Worm (Caenorhabditis elegans) whole organism, mixed stage, embryonic: Measurements from ENCODE around the gene R07G3.7.

ENCODE experiments used
- bed-3 ChIP-seq: fragments of 200-800 bp; sonication (Bioruptor generic); optimal IDR thresholded peaks from 3 replicates; lab custom pipeline; 2018; ENCODE audit warnings: mild to moderate bottlenecking, missing genetic modification characterization, moderate library complexity, missing compliant biosample characterization
- elt-1 ChIP-seq: sonication (generic microtip); optimal IDR thresholded peaks from 2 replicates; lab custom pipeline; 2017; ENCODE audit warnings: missing genetic modification characterization, mild to moderate bottlenecking, missing compliant biosample characterization, antibody characterized with exemption, moderate library complexity, borderline replicate concordance; ENCODE audit not compliant: insufficient read depth
- lsy-2 ChIP-seq: fragments of 150-350 bp; optimal IDR thresholded peaks from 2 replicates; lab custom pipeline; 2014; ENCODE audit warnings: missing biosample characterization, missing genetic modification characterization
- nhr-237 ChIP-seq: fragments of 150-350 bp; optimal IDR thresholded peaks from 2 replicates; lab custom pipeline; 2014; ENCODE audit warnings: missing biosample characterization, missing genetic modification characterization
- nhr-28 ChIP-seq: fragments of 150-350 bp; optimal IDR thresholded peaks from 2 replicates; lab custom pipeline; 2014; ENCODE audit warnings: missing biosample characterization, missing genetic modification characterization
- nhr-76 ChIP-seq: sonication (generic microtip); optimal IDR thresholded peaks from 2 replicates; lab custom pipeline; 2017; ENCODE audit warnings: missing biosample characterization, missing genetic modification characterization
- sem-2 ChIP-seq: fragments of 200-800 bp; sonication (Bioruptor generic); optimal IDR thresholded peaks from 2 replicates; lab custom pipeline; 2018; ENCODE audit warnings: mild to moderate bottlenecking, missing genetic modification characterization, missing compliant biosample characterization
- snpc-4 ChIP-seq: fragments of 150-350 bp; optimal IDR thresholded peaks from 2 replicates; lab custom pipeline; 2014; ENCODE audit warnings: missing biosample characterization, missing genetic modification characterization
- unc-39 ChIP-seq: fragments of 150-350 bp; optimal IDR thresholded peaks from 2 replicates; lab custom pipeline; 2014; ENCODE audit warnings: missing biosample characterization, missing genetic modification characterization
- unc-62 ChIP-seq: fragments of 150-350 bp; optimal IDR thresholded peaks from 2 replicates; lab custom pipeline; 2014; ENCODE audit warnings: missing biosample characterization, missing genetic modification reagents, missing genetic modification characterization
- zip-8 ChIP-seq: fragments of 150-350 bp; optimal IDR thresholded peaks from 2 replicates; lab custom pipeline; 2014; ENCODE audit warnings: missing biosample characterization, missing genetic modification characterization
- ztf-11 ChIP-seq: fragments of 150-350 bp; optimal IDR thresholded peaks from 2 replicates; lab custom pipeline; 2014; ENCODE audit warnings: missing biosample characterization, missing genetic modification characterization

- TF ChIP-seq lsy-2 (tag; lab: Kevin White, UChicago) (peak; percentile 4), nhr-237 (no peak), unc-39 (tag; lab: Kevin White, UChicago) (no peak), elt-1 (no peak), nhr-76 (tag; lab: Kevin White, UChicago) (no peak), sem-2 (GFP tag; lab: Kevin White, UChicago) (no peak), zip-8 (tag; lab: Kevin White, UChicago) (no peak), snpc-4 (tag; lab: Kevin White, UChicago) (no peak), unc-62 (GFP tag; lab: Kevin White, UChicago) (no peak), ztf-11 (tag; lab: Kevin White, UChicago) (no peak), nhr-28 (tag; lab: Kevin White, UChicago) (no peak), bed-3 (GFP tag; lab: Kevin White, UChicago) (no peak)
Observed at ce11 chrII:7615318-7615891, 1.9 kb upstream of the R07G3.7 start.
